Worm (Caenorhabditis elegans) whole organism, L3 larva: ENCODE data around the gene F55B11.5.
A peak's percentile ranks its signal among the peaks of the same experiment; 100 is the strongest.

ENCODE experiments used
- R02D3.7 ChIP-seq: fragments of 150-350 bp; optimal IDR thresholded peaks from 2 replicates; lab custom pipeline; 2014; ENCODE audit warnings: missing biosample characterization, missing genetic modification characterization
- ZK546.5 ChIP-seq: sonication (generic microtip); optimal IDR thresholded peaks from 2 replicates; lab custom pipeline; 2017; ENCODE audit warnings: missing biosample characterization, missing genetic modification characterization
- aly-2 ChIP-seq: fragments of 150-350 bp; optimal IDR thresholded peaks from 2 replicates; lab custom pipeline; 2014; ENCODE audit warnings: missing biosample characterization, missing genetic modification characterization
- ama-1 ChIP-seq: fragments of 150-350 bp; optimal IDR thresholded peaks from 2 replicates; lab custom pipeline; 2018
- ceh-16 ChIP-seq: sonication (generic microtip); optimal IDR thresholded peaks from 2 replicates; lab custom pipeline; 2017; ENCODE audit warnings: missing biosample characterization, missing genetic modification characterization
- ceh-28 ChIP-seq: fragments of 150-350 bp; optimal IDR thresholded peaks from 2 replicates; lab custom pipeline; 2014; ENCODE audit warnings: missing biosample characterization, missing genetic modification reagents, missing genetic modification characterization
- ceh-82 ChIP-seq: fragments of 150-350 bp; optimal IDR thresholded peaks from 2 replicates; lab custom pipeline; 2014; ENCODE audit warnings: missing biosample characterization, missing genetic modification characterization
- ceh-9 ChIP-seq: sonication (generic microtip); optimal IDR thresholded peaks from 2 replicates; lab custom pipeline; 2018; ENCODE audit warnings: missing biosample characterization, missing genetic modification characterization
- daf-12 ChIP-seq: fragments of 150-350 bp; optimal IDR thresholded peaks from 2 replicates; lab custom pipeline; 2014; ENCODE audit warnings: missing biosample characterization, missing genetic modification reagents, missing genetic modification characterization
- egl-27 ChIP-seq: sonication (generic microtip); optimal IDR thresholded peaks from 4 replicates; lab custom pipeline; 2017; ENCODE audit warnings: missing biosample characterization, missing genetic modification reagents, missing genetic modification characterization
- egl-5 ChIP-seq: fragments of 150-350 bp; optimal IDR thresholded peaks from 2 replicates; lab custom pipeline; 2017; ENCODE audit warnings: missing biosample characterization, missing genetic modification reagents, missing genetic modification characterization, inconsistent platforms
- elt-2 ChIP-seq: sonication (generic microtip); optimal IDR thresholded peaks from 2 replicates; lab custom pipeline; 2016; ENCODE audit warnings: missing genetic modification reagents, mild to moderate bottlenecking, missing genetic modification characterization, missing compliant biosample characterization
- elt-3 ChIP-seq, 3 experiments: fragments of 150-350 bp in 1 of 3; sonication (generic microtip) in 2 of 3; optimal IDR thresholded peaks; 2 replicates in 2 of 3; 4 replicates in 1 of 3; lab custom pipeline; 2014 to 2017; ENCODE audit warnings: missing biosample characterization in 3 of 3, missing genetic modification characterization in 3 of 3
- eor-1 ChIP-seq, 2 experiments: fragments of 150-350 bp; optimal IDR thresholded peaks; 2 replicates each; lab custom pipeline; 2014 to 2018; ENCODE audit warnings: missing biosample characterization in 2 of 2, missing genetic modification characterization in 2 of 2
- fkh-10 ChIP-seq: sonication (generic microtip); optimal IDR thresholded peaks from 2 replicates; lab custom pipeline; 2017; ENCODE audit warnings: missing biosample characterization, missing genetic modification reagents, missing genetic modification characterization
- fkh-2 ChIP-seq: fragments of 150-350 bp; optimal IDR thresholded peaks from 2 replicates; lab custom pipeline; 2014; ENCODE audit warnings: missing biosample characterization, missing genetic modification reagents, missing genetic modification characterization
- hmg-11 ChIP-seq: sonication (generic microtip); optimal IDR thresholded peaks from 2 replicates; lab custom pipeline; 2016; ENCODE audit warnings: missing genetic modification characterization, missing compliant biosample characterization
- jun-1 ChIP-seq: fragments of 150-350 bp; optimal IDR thresholded peaks from 2 replicates; lab custom pipeline; 2014; ENCODE audit warnings: missing biosample characterization, missing genetic modification reagents, missing genetic modification characterization
- lin-15B ChIP-seq: fragments of 150-350 bp; optimal IDR thresholded peaks from 2 replicates; lab custom pipeline; 2014; ENCODE audit warnings: missing biosample characterization, missing genetic modification characterization
- lin-39 ChIP-seq: fragments of 150-350 bp; optimal IDR thresholded peaks from 2 replicates; lab custom pipeline; 2018; ENCODE audit warnings: missing biosample characterization, missing genetic modification reagents, missing genetic modification characterization
- lsy-12 ChIP-seq: sonication (generic microtip); optimal IDR thresholded peaks from 2 replicates; lab custom pipeline; 2016; ENCODE audit warnings: mild to moderate bottlenecking, missing genetic modification characterization, missing compliant biosample characterization
- mdl-1 ChIP-seq: fragments of 150-350 bp; optimal IDR thresholded peaks from 2 replicates; lab custom pipeline; 2014; ENCODE audit warnings: missing biosample characterization, missing genetic modification characterization
- mml-1 ChIP-seq: fragments of 150-350 bp; sonication (generic microtip); optimal IDR thresholded peaks from 3 replicates; lab custom pipeline; 2014; ENCODE audit warnings: missing biosample characterization, missing genetic modification characterization
- nfya-1 ChIP-seq: sonication (generic microtip); optimal IDR thresholded peaks from 2 replicates; lab custom pipeline; 2017; ENCODE audit warnings: missing genetic modification characterization, mild to moderate bottlenecking, missing compliant biosample characterization, antibody characterized with exemption, moderate library complexity; ENCODE audit not compliant: insufficient read depth
- nhr-11 ChIP-seq: fragments of 150-350 bp; optimal IDR thresholded peaks from 2 replicates; lab custom pipeline; 2014; ENCODE audit warnings: missing biosample characterization, missing genetic modification characterization
- nhr-12 ChIP-seq: fragments of 150-350 bp; optimal IDR thresholded peaks from 2 replicates; lab custom pipeline; 2014; ENCODE audit warnings: missing biosample characterization, missing genetic modification characterization
- nhr-23 ChIP-seq: fragments of 150-350 bp; optimal IDR thresholded peaks from 2 replicates; lab custom pipeline; 2014; ENCODE audit warnings: missing biosample characterization, missing genetic modification reagents, missing genetic modification characterization
- nhr-237 ChIP-seq: fragments of 150-350 bp; optimal IDR thresholded peaks from 2 replicates; lab custom pipeline; 2014; ENCODE audit warnings: missing biosample characterization, missing genetic modification characterization
- nhr-25 ChIP-seq: sonication (generic microtip); optimal IDR thresholded peaks from 2 replicates; lab custom pipeline; 2017; ENCODE audit warnings: missing biosample characterization, missing genetic modification characterization
- nhr-28 ChIP-seq: fragments of 150-350 bp; optimal IDR thresholded peaks from 2 replicates; lab custom pipeline; 2014; ENCODE audit warnings: missing biosample characterization, missing genetic modification characterization
- nhr-43 ChIP-seq: sonication (generic microtip); optimal IDR thresholded peaks from 2 replicates; lab custom pipeline; 2016; ENCODE audit warnings: mild to moderate bottlenecking, missing genetic modification characterization, missing compliant biosample characterization; ENCODE audit not compliant: poor library complexity, severe bottlenecking
- nhr-67 ChIP-seq: fragments of 150-350 bp; optimal IDR thresholded peaks from 2 replicates; lab custom pipeline; 2014; ENCODE audit warnings: missing biosample characterization, missing genetic modification characterization
- nhr-76 ChIP-seq: fragments of 150-350 bp; sonication (generic microtip); optimal IDR thresholded peaks from 5 replicates; lab custom pipeline; 2014; ENCODE audit warnings: missing biosample characterization, missing genetic modification characterization
- nhr-77 ChIP-seq: fragments of 150-350 bp; optimal IDR thresholded peaks from 2 replicates; lab custom pipeline; 2014; ENCODE audit warnings: missing biosample characterization, missing genetic modification characterization
- pha-4 ChIP-seq: fragments of 150-350 bp; optimal IDR thresholded peaks from 2 replicates; lab custom pipeline; 2014; ENCODE audit warnings: missing biosample characterization, missing genetic modification reagents, missing genetic modification characterization
- pqm-1 ChIP-seq: fragments of 150-350 bp; optimal IDR thresholded peaks from 2 replicates; lab custom pipeline; 2017; ENCODE audit warnings: missing biosample characterization, missing genetic modification characterization, inconsistent platforms
- sea-2 ChIP-seq: fragments of 150-350 bp; sonication (generic microtip); optimal IDR thresholded peaks from 4 replicates; lab custom pipeline; 2014; ENCODE audit warnings: missing biosample characterization, missing genetic modification reagents, missing genetic modification characterization
- skn-1 ChIP-seq: fragments of 150-350 bp; optimal IDR thresholded peaks from 2 replicates; lab custom pipeline; 2014; ENCODE audit warnings: missing biosample characterization, missing genetic modification characterization
- tbx-2 ChIP-seq: sonication (generic microtip); optimal IDR thresholded peaks from 2 replicates; lab custom pipeline; 2016; ENCODE audit warnings: mild to moderate bottlenecking, missing genetic modification characterization, missing compliant biosample characterization
- unc-39 ChIP-seq: sonication (generic microtip); optimal IDR thresholded peaks from 4 replicates; lab custom pipeline; 2017; ENCODE audit warnings: missing biosample characterization, missing genetic modification characterization
- unc-62 ChIP-seq: fragments of 150-350 bp; sonication (generic microtip); optimal IDR thresholded peaks from 4 replicates; lab custom pipeline; 2014; ENCODE audit warnings: missing biosample characterization, missing genetic modification reagents, missing genetic modification characterization
- zag-1 ChIP-seq: fragments of 150-350 bp; optimal IDR thresholded peaks from 2 replicates; lab custom pipeline; 2014; ENCODE audit warnings: missing biosample characterization, missing genetic modification characterization
- ztf-11 ChIP-seq: fragments of 150-350 bp; optimal IDR thresholded peaks from 2 replicates; lab custom pipeline; 2014; ENCODE audit warnings: missing biosample characterization, missing genetic modification characterization
- ztf-4 ChIP-seq: fragments of 150-350 bp; optimal IDR thresholded peaks from 2 replicates; lab custom pipeline; 2014; ENCODE audit warnings: missing biosample characterization, missing genetic modification characterization

Gene F55B11.5

DNA sequence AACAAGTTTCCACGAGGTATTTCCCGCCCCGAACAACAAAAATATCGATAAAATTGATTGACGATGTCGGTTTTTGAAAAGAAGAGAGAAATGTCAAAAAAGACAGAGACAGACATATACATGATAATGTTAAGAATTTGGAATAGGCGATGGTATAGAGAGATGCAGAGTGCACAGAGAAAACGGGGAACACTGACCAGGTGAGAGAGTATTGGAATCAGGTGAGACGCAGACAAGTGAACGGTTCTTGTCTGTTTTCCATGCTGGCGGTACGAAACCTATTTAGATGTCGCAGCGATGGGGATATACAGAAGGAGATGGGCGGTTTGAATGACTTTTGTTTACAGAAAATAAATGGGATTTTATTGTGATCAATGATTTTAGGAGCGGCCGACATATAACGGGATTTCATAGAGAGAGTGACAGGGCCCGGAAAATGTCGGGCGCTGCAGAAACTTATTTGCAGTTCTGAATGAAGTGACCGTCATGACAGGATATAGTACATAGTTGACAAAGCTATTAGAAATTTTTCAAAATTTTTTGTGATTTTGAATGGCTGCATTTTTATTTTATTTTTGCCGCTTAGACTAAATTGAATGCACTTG lies 17.8 kb downstream of the F55B11.5 start (continued):
- TF ChIP-seq ceh-16 (tag; lab: Kevin White, UChicago) = no peak
- TF ChIP-seq nhr-12 (tag; lab: Kevin White, UChicago) = no peak
- TF ChIP-seq fkh-10 = no peak
- no peak for TF ChIP-seq ZK546.5 (tag; lab: Kevin White, UChicago)
- no peak for TF ChIP-seq nhr-28 (tag; lab: Kevin White, UChicago)
- TF ChIP-seq egl-27 (tag; lab: Kevin White, UChicago) = no peak
- no peak for TF ChIP-seq jun-1 (tag; lab: Kevin White, UChicago)
- TF ChIP-seq fkh-2 (tag; lab: Kevin White, UChicago) = no peak
- no peak for TF ChIP-seq ztf-4 (tag; lab: Kevin White, UChicago)
- peak; percentile 21 for TF ChIP-seq elt-2 (tag; lab: Kevin White, UChicago)
- no peak for TF ChIP-seq eor-1 (tag; optimal IDR thresholded peaks at IDR 0.05; lab: Kevin White, UChicago)
- no peak for TF ChIP-seq nhr-237
- TF ChIP-seq pha-4 (tag; lab: Kevin White, UChicago) = no peak
- peak in 1 of 3 experiments; percentile 15 for TF ChIP-seq elt-3 (tag; optimal IDR thresholded peaks at IDR 0.05; lab: Kevin White, UChicago)
- TF ChIP-seq nhr-25 (tag; lab: Kevin White, UChicago) = peak; percentile 30
- TF ChIP-seq pqm-1 (tag; lab: Kevin White, UChicago) = no peak
- no peak for TF ChIP-seq mml-1
- TF ChIP-seq lsy-12 (tag; lab: Kevin White, UChicago) = no peak
- no peak for TF ChIP-seq egl-5 (tag; lab: Kevin White, UChicago)
- TF ChIP-seq, all 47 proteins: peak for 9

DNA sequence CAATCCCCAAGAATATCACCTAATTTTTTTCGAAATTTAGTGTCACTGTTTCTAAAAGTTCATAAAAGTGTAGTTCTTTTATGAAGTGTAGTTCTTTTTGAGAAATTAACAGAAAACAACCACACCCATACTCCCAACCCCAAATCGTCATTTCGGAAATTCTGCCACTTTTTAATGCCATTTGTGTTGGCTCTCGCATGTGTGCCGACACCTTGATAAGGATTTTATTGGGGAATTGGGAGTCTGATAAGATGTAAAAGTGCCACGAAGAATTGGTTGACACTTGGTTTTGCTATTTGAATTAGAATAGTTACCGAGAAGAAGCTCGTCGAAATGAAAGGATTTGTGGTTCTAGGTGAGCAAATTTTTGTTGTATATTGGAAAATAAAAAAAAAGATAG lies 29.2 kb downstream of the F55B11.5 start, which contains the start of gene nspg-9:
nspg-9 (plus strand) TSS at position 234 of the 400 bp plus-strand sequence.
- TF ChIP-seq elt-2 (tag; lab: Kevin White, UChicago) (peak; percentile 87), lsy-12 (tag; lab: Kevin White, UChicago) (no peak), pqm-1 (tag; lab: Kevin White, UChicago) (peak; percentile 65)

DNA sequence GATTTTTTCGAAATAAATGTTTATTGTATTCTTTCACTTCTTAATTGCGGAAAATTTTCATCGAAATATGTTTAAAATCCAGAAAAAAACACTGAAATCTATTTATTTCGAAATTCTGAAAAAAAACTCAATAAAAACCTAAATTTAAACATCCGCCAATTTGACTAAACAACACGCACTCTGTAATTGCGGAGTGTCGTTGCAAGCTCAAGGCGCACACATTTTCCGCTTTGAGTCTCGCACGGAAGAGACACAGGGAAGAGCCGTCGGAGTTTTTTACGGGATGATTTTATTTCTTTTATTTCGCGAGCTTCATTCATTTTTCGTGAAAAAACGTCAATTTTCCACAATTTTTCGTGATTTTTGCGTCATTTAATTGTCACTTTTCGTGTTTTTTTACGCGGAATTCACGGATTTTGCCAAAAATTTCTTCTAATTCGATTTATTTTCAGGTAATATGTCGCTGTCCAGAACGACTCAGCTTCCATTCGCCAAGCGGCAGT lies 36.6 kb downstream of the F55B11.5 start, which contains the start of gene dld-1:
dld-1 (plus strand) TSS at position 453 of the 503 bp plus-strand sequence.
- TF ChIP-seq pqm-1 (tag; lab: Kevin White, UChicago) = peak; percentile 86
- TF ChIP-seq ztf-4 (tag; lab: Kevin White, UChicago) = no peak
- peak; percentile 89 for TF ChIP-seq nhr-43 (tag; lab: Kevin White, UChicago)
- peak; percentile 72 for TF ChIP-seq aly-2 (tag; lab: Kevin White, UChicago)
- TF ChIP-seq tbx-2 (tag; lab: Kevin White, UChicago) = peak; percentile 64
- TF ChIP-seq unc-39 = no peak
- peak; percentile 94 for TF ChIP-seq ceh-28 (tag; lab: Kevin White, UChicago)
- TF ChIP-seq zag-1 (tag; lab: Kevin White, UChicago) = peak; percentile 34
- TF ChIP-seq hmg-11 (tag; lab: Kevin White, UChicago) = peak; percentile 98
- peak; percentile 91 for TF ChIP-seq skn-1 (tag; lab: Kevin White, UChicago)
- TF ChIP-seq fkh-2 (tag; lab: Kevin White, UChicago) = no peak
- peak; percentile 33 for TF ChIP-seq mdl-1
- no peak for TF ChIP-seq eor-1 (tag; optimal IDR thresholded peaks at IDR 0.05; lab: Kevin White, UChicago)
- peak; percentile 18 for TF ChIP-seq ZK546.5 (tag; lab: Kevin White, UChicago)
- peak; percentile 97 for TF ChIP-seq nhr-25 (tag; lab: Kevin White, UChicago)
- TF ChIP-seq nhr-12 (tag; lab: Kevin White, UChicago) = no peak
- TF ChIP-seq nhr-23 (tag; lab: Kevin White, UChicago) = peak; percentile 99
- peak; percentile 99 for TF ChIP-seq nfya-1 (tag; lab: Kevin White, UChicago)
- TF ChIP-seq daf-12 (tag; lab: Kevin White, UChicago) = no peak
- TF ChIP-seq ztf-11 (tag; lab: Kevin White, UChicago) = no peak
- TF ChIP-seq elt-2 (tag; lab: Kevin White, UChicago) = peak; percentile 68
- no peak for TF ChIP-seq nhr-76 (tag; lab: Kevin White, UChicago)
- TF ChIP-seq fkh-10 = peak; percentile 93
- TF ChIP-seq lin-15B (tag; lab: Kevin White, UChicago) = peak; percentile 99
- TF ChIP-seq lin-39 (tag; lab: Kevin White, UChicago) = peak; percentile 100
- peak; percentile 91 for TF ChIP-seq jun-1 (tag; lab: Kevin White, UChicago)
- TF ChIP-seq egl-27 (tag; lab: Kevin White, UChicago) = peak; percentile 27
- TF ChIP-seq egl-5 (tag; lab: Kevin White, UChicago) = peak; percentile 100
- TF ChIP-seq nhr-11 (tag; lab: Kevin White, UChicago) = peak; percentile 73
- peak; percentile 50 for TF ChIP-seq nhr-67 (tag; lab: Kevin White, UChicago)
- peak; percentile 99 for TF ChIP-seq R02D3.7
- TF ChIP-seq pha-4 (tag; lab: Kevin White, UChicago) = peak; percentile 99
- peak; percentile 65 for TF ChIP-seq ama-1
- no peak for TF ChIP-seq nhr-237
- peak; percentile 51 for TF ChIP-seq ceh-16 (tag; lab: Kevin White, UChicago)
- no peak for TF ChIP-seq nhr-28 (tag; lab: Kevin White, UChicago)
- peak; percentile 84 for TF ChIP-seq unc-62 (GFP tag; lab: Kevin White, UChicago)
- no peak for TF ChIP-seq ceh-9
- peak; percentile 94 for TF ChIP-seq ceh-82 (tag; lab: Kevin White, UChicago)
- TF ChIP-seq elt-3 (tag; optimal IDR thresholded peaks at IDR 0.05; lab: Kevin White, UChicago) = peak in 2 of 3 experiments; percentile 12 to 46
- no peak for TF ChIP-seq sea-2 (GFP tag; lab: Kevin White, UChicago)
- TF ChIP-seq nhr-77 (tag; lab: Kevin White, UChicago) = peak; percentile 83
- peak; percentile 72 for TF ChIP-seq lsy-12 (tag; lab: Kevin White, UChicago)
